Worm (Caenorhabditis elegans): ENCODE results near the gene cng-3.

DNA sequence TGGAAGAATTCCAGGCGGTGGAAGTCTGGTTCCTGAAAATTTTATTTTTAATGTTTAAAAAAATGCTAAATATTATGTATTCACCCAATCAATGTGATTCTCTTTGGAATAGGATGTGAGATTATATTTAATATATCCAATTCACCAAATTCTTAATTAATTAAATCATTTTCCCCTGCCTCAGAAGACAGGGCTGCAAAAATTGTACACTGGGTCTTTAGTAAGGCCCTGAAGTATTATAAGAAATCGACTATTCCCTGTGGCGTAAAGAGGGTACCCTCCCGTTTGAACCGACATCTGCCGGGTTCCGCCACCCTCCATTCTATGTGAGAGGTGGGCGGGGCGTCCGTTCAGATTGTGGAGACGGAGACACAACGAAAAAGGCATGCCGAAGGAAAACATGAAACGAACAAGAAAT lies 30.4 kb upstream of the cng-3 start:
- TF ChIP-seq sem-2 (GFP tag; optimal IDR thresholded peaks at IDR 0.05) (no peak), ceh-43 (GFP tag; optimal IDR thresholded peaks at IDR 0.05) (no peak), bed-3 (GFP tag; optimal IDR thresholded peaks at IDR 0.05) (no peak), nhr-12 (tag; optimal IDR thresholded peaks at IDR 0.05) (no peak), snpc-4 (tag; optimal IDR thresholded peaks at IDR 0.05) (no peak), lin-32 (GFP tag; optimal IDR thresholded peaks at IDR 0.05) (no peak), ham-2 (GFP tag; optimal IDR thresholded peaks at IDR 0.05) (no peak), unc-120 (tag; optimal IDR thresholded peaks at IDR 0.05; ENCODE audit: poor library complexity, severe bottlenecking) (peak; percentile 9), elt-1 (tag; optimal IDR thresholded peaks at IDR 0.05; ENCODE audit: borderline replicate concordance, insufficient read depth) (no peak), ztf-11 (tag; optimal IDR thresholded peaks at IDR 0.05) (no peak), lin-13 (tag; optimal IDR thresholded peaks at IDR 0.05) (no peak)
